Fruit fly (Drosophila melanogaster) whole organism, embryonic: ENCODE measurements around the gene CG31974.

Experiments used
- BtbVII ChIP-seq: fragments of 200-800 bp; sonication (Bioruptor generic); optimal IDR thresholded peaks from 3 replicates; lab custom pipeline; 2017; ENCODE audit warnings: missing biosample characterization, mild to moderate bottlenecking, missing genetic modification characterization
- CG11723 ChIP-seq: fragments of 200-800 bp; sonication (Bioruptor generic); optimal IDR thresholded peaks from 2 replicates; lab custom pipeline; 2017; ENCODE audit warnings: missing biosample characterization, mild to moderate bottlenecking, missing genetic modification characterization
- CG14050 ChIP-seq: fragments of 200-800 bp; sonication (Bioruptor generic); IDR thresholded peaks from 3 replicates; pipeline ENCODE4 v1.3.6; 2022; ENCODE audit warnings: missing biosample characterization, missing genetic modification characterization
- CG15011 ChIP-seq: fragments of 200-800 bp; sonication (Bioruptor generic); optimal IDR thresholded peaks from 3 replicates; lab custom pipeline; 2018; ENCODE audit warnings: missing biosample characterization, mild to moderate bottlenecking, missing genetic modification characterization
- CG15073 ChIP-seq: fragments of 200-800 bp; sonication (Bioruptor generic); optimal IDR thresholded peaks from 2 replicates; lab custom pipeline; 2016; ENCODE audit warnings: missing biosample characterization, missing genetic modification characterization
- CG15479 ChIP-seq: fragments of 200-800 bp; sonication (Bioruptor generic); optimal IDR thresholded peaks from 3 replicates; lab custom pipeline; 2019; ENCODE audit warnings: missing biosample characterization, mild to moderate bottlenecking, missing genetic modification characterization, moderate library complexity
- CG15696 ChIP-seq: fragments of 200-800 bp; sonication (Bioruptor generic); optimal IDR thresholded peaks from 2 replicates; lab custom pipeline; 2019; ENCODE audit warnings: missing biosample characterization, mild to moderate bottlenecking, missing genetic modification characterization, moderate library complexity
- CG16815 ChIP-seq: fragments of 200-800 bp; sonication (Bioruptor generic); optimal IDR thresholded peaks from 3 replicates; lab custom pipeline; 2017; ENCODE audit warnings: missing biosample characterization, mild to moderate bottlenecking, missing genetic modification characterization
- CG34422 ChIP-seq: fragments of 200-800 bp; sonication (Bioruptor generic); IDR thresholded peaks from 3 replicates; pipeline ENCODE4 v1.3.6; 2022; ENCODE audit warnings: missing biosample characterization, missing genetic modification characterization
- CG4404 ChIP-seq: fragments of 200-800 bp; sonication (Bioruptor generic); IDR thresholded peaks from 2 replicates; pipeline ENCODE4 v1.3.6; 2022; ENCODE audit warnings: missing biosample characterization, missing genetic modification characterization
- CG6175 ChIP-seq: fragments of 200-800 bp; sonication (Bioruptor generic); IDR thresholded peaks from 3 replicates; pipeline ENCODE4 v1.3.6; 2022; ENCODE audit warnings: missing biosample characterization, missing genetic modification characterization
- CG7839 ChIP-seq: fragments of 200-800 bp; sonication (Bioruptor generic); optimal IDR thresholded peaks from 3 replicates; lab custom pipeline; 2018; ENCODE audit warnings: missing biosample characterization, mild to moderate bottlenecking, missing genetic modification characterization, moderate library complexity
- CG8765 ChIP-seq: fragments of 200-800 bp; sonication (Bioruptor generic); IDR thresholded peaks from 2 replicates; pipeline ENCODE4 v1.3.6; 2022; ENCODE audit warnings: missing biosample characterization, missing genetic modification characterization
- D ChIP-seq, 2 experiments: fragments of 200-800 bp in 1 of 2; fragments of >200 bp in 1 of 2; sonication (Bioruptor generic) in 1 of 2; optimal IDR thresholded peaks; 2 replicates in 1 of 2; 3 replicates in 1 of 2; lab custom pipeline; 2017; ENCODE audit warnings: mild to moderate bottlenecking in 1 of 2, missing biosample characterization in 1 of 2, missing genetic modification characterization in 1 of 2, missing genetic modification reagents in 1 of 2
- HLH4C ChIP-seq: fragments of 200-800 bp; sonication (Bioruptor generic); IDR thresholded peaks from 3 replicates; pipeline ENCODE4 v1.3.6; 2022; ENCODE audit warnings: missing biosample characterization, missing genetic modification characterization; ENCODE audit not compliant: partially characterized antibody
- Kr ChIP-seq: fragments of 200-800 bp; sonication (Bioruptor generic); optimal IDR thresholded peaks from 2 replicates; lab custom pipeline; 2017; ENCODE audit warnings: missing biosample characterization, mild to moderate bottlenecking, missing genetic modification characterization
- Mrtf ChIP-seq: fragments of 200-800 bp; sonication (Bioruptor generic); IDR thresholded peaks from 3 replicates; pipeline ENCODE4 v1.3.6; 2022; ENCODE audit warnings: missing biosample characterization, missing genetic modification characterization
- Myb ChIP-seq: fragments of 200-800 bp; sonication (Bioruptor generic); optimal IDR thresholded peaks from 2 replicates; lab custom pipeline; 2016; ENCODE audit warnings: missing biosample characterization, missing genetic modification characterization
- Pdp1 ChIP-seq, 2 experiments: fragments of 200-800 bp; sonication (Bioruptor generic); optimal IDR thresholded peaks; 3 replicates each; lab custom pipeline; 2016; ENCODE audit warnings: missing biosample characterization in 2 of 2, missing genetic modification characterization in 2 of 2, mild to moderate bottlenecking in 1 of 2, moderate library complexity in 1 of 2
- Stat92E ChIP-seq, 3 experiments: fragments of >200 bp in 2 of 3; fragments of 200-800 bp in 1 of 3; sonication (Bioruptor generic) in 1 of 3; optimal IDR thresholded peaks; 2 replicates each; lab custom pipeline; 2017 to 2019; ENCODE audit warnings: missing biosample characterization in 3 of 3, missing genetic modification characterization in 3 of 3, mild to moderate bottlenecking in 1 of 3, moderate library complexity in 1 of 3
- ase ChIP-seq: fragments of 200-800 bp; sonication (Bioruptor generic); IDR thresholded peaks from 3 replicates; pipeline ENCODE4 v1.3.6; 2022; ENCODE audit warnings: missing biosample characterization, missing genetic modification characterization
- cad ChIP-seq: fragments of >200 bp; optimal IDR thresholded peaks from 2 replicates; lab custom pipeline; 2017; ENCODE audit warnings: missing biosample characterization, missing genetic modification characterization
- chif ChIP-seq, 2 experiments: fragments of 200-800 bp; sonication (Bioruptor generic); optimal IDR thresholded peaks; 3 replicates each; lab custom pipeline; 2016; ENCODE audit warnings: missing biosample characterization in 2 of 2, missing genetic modification characterization in 2 of 2
- corto ChIP-seq: fragments of 200-800 bp; sonication (Bioruptor generic); optimal IDR thresholded peaks from 2 replicates; lab custom pipeline; 2016; ENCODE audit warnings: missing biosample characterization, mild to moderate bottlenecking, missing genetic modification characterization, moderate library complexity
- cwo ChIP-seq: fragments of 200-800 bp; sonication (Bioruptor generic); optimal IDR thresholded peaks from 3 replicates; lab custom pipeline; 2017; ENCODE audit warnings: missing biosample characterization, missing genetic modification characterization, mild to moderate bottlenecking, moderate library complexity, missing genetic modification reagents
- dm ChIP-seq: fragments of 200-800 bp; sonication (Bioruptor generic); optimal IDR thresholded peaks from 3 replicates; lab custom pipeline; 2016; ENCODE audit warnings: missing biosample characterization, missing genetic modification characterization
- fu2 ChIP-seq: fragments of 200-800 bp; sonication (Bioruptor generic); optimal IDR thresholded peaks from 2 replicates; lab custom pipeline; 2016; ENCODE audit warnings: missing biosample characterization, missing genetic modification characterization
- gfzf ChIP-seq: fragments of 200-800 bp; sonication (Bioruptor generic); optimal IDR thresholded peaks from 2 replicates; lab custom pipeline; 2016; ENCODE audit warnings: missing biosample characterization, mild to moderate bottlenecking, missing genetic modification characterization, moderate library complexity
- jigr1 ChIP-seq: fragments of 200-800 bp; sonication (Bioruptor generic); IDR thresholded peaks from 3 replicates; pipeline ENCODE4 v1.3.6; 2022; ENCODE audit warnings: missing biosample characterization, missing genetic modification characterization
- lola ChIP-seq, 3 experiments: fragments of >200 bp in 2 of 3; fragments of 200-800 bp in 1 of 3; sonication (Bioruptor generic) in 1 of 3; optimal IDR thresholded peaks; 2 replicates each; lab custom pipeline; 2017 to 2019; ENCODE audit warnings: missing biosample characterization in 3 of 3, missing genetic modification characterization in 3 of 3, mild to moderate bottlenecking in 1 of 3, moderate library complexity in 1 of 3
- maf-S ChIP-seq: fragments of 200-800 bp; sonication (Bioruptor generic); optimal IDR thresholded peaks from 2 replicates; lab custom pipeline; 2016; ENCODE audit warnings: missing biosample characterization, missing genetic modification characterization
- nau ChIP-seq: fragments of 200-800 bp; sonication (Bioruptor generic); optimal IDR thresholded peaks from 3 replicates; lab custom pipeline; 2017; ENCODE audit warnings: missing biosample characterization, mild to moderate bottlenecking, missing genetic modification characterization, missing genetic modification reagents
- prd ChIP-seq, 3 experiments: fragments of >200 bp in 2 of 3; fragments of 200-800 bp in 1 of 3; sonication (Bioruptor generic) in 1 of 3; optimal IDR thresholded peaks in 2 of 3; IDR thresholded peaks in 1 of 3; 2 replicates in 2 of 3; 3 replicates in 1 of 3; pipeline versions ENCODE4 v1.3.6 to Lab custom; 2017 to 2022; ENCODE audit warnings: missing biosample characterization in 1 of 3, missing genetic modification characterization in 1 of 3
- ranshi ChIP-seq: fragments of 200-800 bp; sonication (Bioruptor generic); IDR thresholded peaks from 2 replicates; pipeline ENCODE4 v1.3.6; 2022; ENCODE audit warnings: missing biosample characterization, missing genetic modification characterization
- rib ChIP-seq: fragments of 200-800 bp; sonication (Bioruptor generic); IDR thresholded peaks from 2 replicates; pipeline ENCODE4 v1.3.6; 2022; ENCODE audit warnings: missing biosample characterization, missing genetic modification characterization
- run ChIP-seq: fragments of 200-800 bp; sonication (Bioruptor generic); optimal IDR thresholded peaks from 3 replicates; lab custom pipeline; 2018; ENCODE audit warnings: missing biosample characterization, mild to moderate bottlenecking, missing genetic modification characterization
- stwl ChIP-seq: fragments of 200-800 bp; sonication (Bioruptor generic); optimal IDR thresholded peaks from 3 replicates; lab custom pipeline; 2018; ENCODE audit warnings: missing biosample characterization, mild to moderate bottlenecking, missing genetic modification characterization, moderate library complexity
- tll ChIP-seq, 2 experiments: fragments of 200-800 bp in 1 of 2; fragments of >200 bp in 1 of 2; sonication (Bioruptor generic) in 1 of 2; optimal IDR thresholded peaks; 2 replicates each; lab custom pipeline; 2017 to 2019; ENCODE audit warnings: missing biosample characterization in 2 of 2, missing genetic modification characterization in 2 of 2, mild to moderate bottlenecking in 1 of 2, moderate library complexity in 1 of 2
- twi ChIP-seq: fragments of 200-800 bp; optimal IDR thresholded peaks from 2 replicates; lab custom pipeline; 2019; ENCODE audit warnings: missing biosample characterization, mild to moderate bottlenecking, missing genetic modification characterization, moderate library complexity
- zen ChIP-seq: fragments of 200-800 bp; sonication (Bioruptor generic); optimal IDR thresholded peaks from 3 replicates; lab custom pipeline; 2018; ENCODE audit warnings: missing biosample characterization, mild to moderate bottlenecking, missing genetic modification characterization, moderate library complexity

The CG31974 gene

DNA sequence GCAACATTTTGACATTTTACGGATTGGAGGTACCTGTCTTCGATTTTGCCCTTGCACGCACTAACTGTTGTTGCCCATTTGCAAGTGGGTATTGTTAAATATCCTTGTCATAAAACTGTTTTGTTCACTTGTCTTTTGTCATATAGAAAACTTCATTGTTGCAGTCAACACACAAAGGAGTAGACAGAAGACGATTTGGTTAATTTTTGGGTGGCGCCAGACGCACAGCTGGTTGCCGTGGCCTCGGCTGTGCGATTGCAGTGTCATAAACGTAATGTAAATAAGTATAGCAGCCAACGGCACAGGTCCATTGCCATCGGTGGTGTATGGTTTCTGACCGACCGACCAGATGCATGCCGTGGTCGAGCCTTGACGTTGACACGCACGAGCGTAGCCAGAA, 51.6 kb downstream of the CG31974 start:
- TF ChIP-seq Mrtf (no peak), CG7839 (tag; lab: Kevin White, UChicago) (no peak), Kr (peak; percentile 14), dm (GFP tag; lab: Kevin White, UChicago) (no peak), CG4404 (no peak), prd (optimal IDR thresholded peaks at IDR 0.05; lab: Kevin White, UChicago) (no peak), prd (GFP tag; IDR thresholded peaks at IDR 0.05; lab: Robert Waterston, UW) (0 out of 3 replicates have a peak, but pooled peaks have one; percentile 29), cad (peak; percentile 97), rib (GFP tag; lab: Robert Waterston, UW) (no peak), CG15073 (GFP tag; lab: Kevin White, UChicago) (no peak), CG6175 (GFP tag; lab: Robert Waterston, UW) (no peak), chif (GFP tag; optimal IDR thresholded peaks at IDR 0.05; lab: Kevin White, UChicago) (no peak), CG15696 (no peak), maf-S (GFP tag; lab: Kevin White, UChicago) (no peak), Stat92E (GFP tag; optimal IDR thresholded peaks at IDR 0.05; lab: Kevin White, UChicago) (no peak), corto (GFP tag; lab: Kevin White, UChicago) (no peak), CG11723 (GFP tag; lab: Kevin White, UChicago) (no peak), CG15479 (GFP tag; lab: Kevin White, UChicago) (peak; percentile 60), CG34422 (GFP tag; lab: Robert Waterston, UW) (no peak), fu2 (GFP tag; lab: Kevin White, UChicago) (no peak), run (tag; lab: Kevin White, UChicago) (no peak), CG14050 (no peak), Pdp1 (GFP tag; optimal IDR thresholded peaks at IDR 0.05; lab: Kevin White, UChicago) (no peak), tll (GFP tag; optimal IDR thresholded peaks at IDR 0.05; lab: Kevin White, UChicago) (peak in 1 of 2 experiments; percentile 82), HLH4C (no peak), D (optimal IDR thresholded peaks at IDR 0.05; lab: Kevin White, UChicago) (peak; percentile 93), D (GFP tag; optimal IDR thresholded peaks at IDR 0.05; lab: Kevin White, UChicago) (no peak), zen (tag; lab: Kevin White, UChicago) (peak; percentile 99), Myb (GFP tag; lab: Kevin White, UChicago) (no peak), ase (GFP tag; lab: Robert Waterston, UW) (no peak), gfzf (GFP tag; lab: Kevin White, UChicago) (no peak), cwo (no peak), BtbVII (GFP tag; lab: Kevin White, UChicago) (no peak), jigr1 (GFP tag; lab: Robert Waterston, UW) (no peak), ranshi (GFP tag; lab: Robert Waterston, UW) (no peak), nau (GFP tag; lab: Kevin White, UChicago) (no peak), stwl (tag; lab: Kevin White, UChicago) (no peak), lola (GFP tag; optimal IDR thresholded peaks at IDR 0.05; lab: Kevin White, UChicago) (no peak), CG15011 (GFP tag; lab: Kevin White, UChicago) (no peak), twi (tag; lab: Kevin White, UChicago) (peak; percentile 43), CG8765 (GFP tag; lab: Robert Waterston, UW) (no peak), CG16815 (GFP tag; lab: Kevin White, UChicago) (no peak)
- TF ChIP-seq, all 482 proteins: peak for 8
